Worm (Caenorhabditis elegans) whole organism, late embryonic: Measurements from ENCODE around the gene F02C12.3.

ENCODE experiments used
- C08G9.2 ChIP-seq: sonication (generic microtip); optimal IDR thresholded peaks from 2 replicates; lab custom pipeline; 2016; ENCODE audit warnings: mild to moderate bottlenecking, missing genetic modification characterization, moderate library complexity, missing compliant biosample characterization
- C38D4.7 ChIP-seq: fragments of 200-800 bp; sonication (Bioruptor generic); optimal IDR thresholded peaks from 2 replicates; lab custom pipeline; 2018; ENCODE audit warnings: mild to moderate bottlenecking, missing genetic modification characterization, moderate library complexity, missing compliant biosample characterization
- F13H6.1 ChIP-seq: sonication (generic microtip); optimal IDR thresholded peaks from 2 replicates; lab custom pipeline; 2016; ENCODE audit warnings: missing genetic modification characterization, missing compliant biosample characterization
- T23F11.4 ChIP-seq: fragments of 200-800 bp; sonication (Bioruptor generic); optimal IDR thresholded peaks from 2 replicates; lab custom pipeline; 2018; ENCODE audit warnings: mild to moderate bottlenecking, missing genetic modification characterization, missing compliant biosample characterization
- Y22D7AL.16 ChIP-seq: sonication (generic microtip); optimal IDR thresholded peaks from 2 replicates; lab custom pipeline; 2016; ENCODE audit warnings: missing genetic modification characterization, missing compliant biosample characterization
- ahr-1 ChIP-seq: sonication (generic microtip); optimal IDR thresholded peaks from 2 replicates; lab custom pipeline; 2016; ENCODE audit warnings: missing genetic modification characterization, missing compliant biosample characterization
- ama-1 ChIP-seq: fragments of 150-350 bp; optimal IDR thresholded peaks from 2 replicates; lab custom pipeline; 2014
- ceh-18 ChIP-seq: sonication (generic microtip); optimal IDR thresholded peaks from 2 replicates; lab custom pipeline; 2016; ENCODE audit warnings: missing genetic modification characterization, missing compliant biosample characterization
- ceh-2 ChIP-seq: sonication (generic microtip); optimal IDR thresholded peaks from 2 replicates; lab custom pipeline; 2016; ENCODE audit warnings: missing genotype, missing genetic modification characterization, missing compliant biosample characterization
- ceh-22 ChIP-seq: sonication (generic microtip); optimal IDR thresholded peaks from 2 replicates; lab custom pipeline; 2017; ENCODE audit warnings: missing biosample characterization, missing genetic modification characterization
- ceh-24 ChIP-seq: sonication (generic microtip); optimal IDR thresholded peaks from 2 replicates; lab custom pipeline; 2016; ENCODE audit warnings: mild to moderate bottlenecking, missing genetic modification characterization, missing compliant biosample characterization
- ceh-30 ChIP-seq: fragments of 150-350 bp; optimal IDR thresholded peaks from 2 replicates; lab custom pipeline; 2014; ENCODE audit warnings: missing biosample characterization, missing genetic modification characterization
- ceh-31 ChIP-seq: sonication (generic microtip); optimal IDR thresholded peaks from 2 replicates; lab custom pipeline; 2016; ENCODE audit warnings: missing genetic modification characterization, missing compliant biosample characterization
- ceh-45 ChIP-seq: fragments of 200-800 bp; sonication (Bioruptor generic); IDR thresholded peaks from 2 replicates; pipeline ENCODE4 v1.3.6; 2022; ENCODE audit warnings: missing genetic modification reagents, missing genetic modification characterization, missing compliant biosample characterization
- ceh-48 ChIP-seq: sonication (generic microtip); optimal IDR thresholded peaks from 2 replicates; lab custom pipeline; 2016; ENCODE audit warnings: missing genetic modification characterization, inconsistent platforms, missing compliant biosample characterization
- ceh-6 ChIP-seq: fragments of 200-800 bp; sonication (Bioruptor generic); optimal IDR thresholded peaks from 2 replicates; lab custom pipeline; 2018; ENCODE audit warnings: mild to moderate bottlenecking, missing genetic modification characterization, missing compliant biosample characterization
- elt-2 ChIP-seq: sonication (generic microtip); optimal IDR thresholded peaks from 2 replicates; lab custom pipeline; 2016; ENCODE audit warnings: missing genetic modification reagents, missing genetic modification characterization, missing compliant biosample characterization
- elt-4 ChIP-seq: sonication (generic microtip); optimal IDR thresholded peaks from 2 replicates; lab custom pipeline; 2016; ENCODE audit warnings: missing genetic modification characterization, missing compliant biosample characterization
- hlh-30 ChIP-seq: sonication (generic microtip); optimal IDR thresholded peaks from 2 replicates; lab custom pipeline; 2017; ENCODE audit warnings: antibody characterized with exemption, missing genetic modification characterization, missing compliant biosample characterization; ENCODE audit not compliant: insufficient read depth
- hlh-8 ChIP-seq: sonication (generic microtip); optimal IDR thresholded peaks from 2 replicates; lab custom pipeline; 2016; ENCODE audit warnings: missing genotype, missing genetic modification characterization, missing compliant biosample characterization
- madf-2 ChIP-seq: sonication (generic microtip); optimal IDR thresholded peaks from 2 replicates; lab custom pipeline; 2017; ENCODE audit warnings: missing genetic modification characterization, missing compliant biosample characterization
- mec-3 ChIP-seq: sonication (generic microtip); optimal IDR thresholded peaks from 2 replicates; lab custom pipeline; 2016; ENCODE audit warnings: borderline replicate concordance, missing genetic modification characterization, missing compliant biosample characterization
- nhr-232 ChIP-seq: sonication (generic microtip); optimal IDR thresholded peaks from 2 replicates; lab custom pipeline; 2016; ENCODE audit warnings: missing genetic modification characterization, missing compliant biosample characterization
- npax-4 ChIP-seq: sonication (generic microtip); optimal IDR thresholded peaks from 2 replicates; lab custom pipeline; 2016; ENCODE audit warnings: missing genetic modification characterization, missing compliant biosample characterization
- odd-2 ChIP-seq: sonication (generic microtip); optimal IDR thresholded peaks from 2 replicates; lab custom pipeline; 2017; ENCODE audit warnings: antibody characterized with exemption, mild to moderate bottlenecking, missing genetic modification characterization, missing compliant biosample characterization
- pax-1 ChIP-seq: fragments of 150-350 bp; optimal IDR thresholded peaks from 2 replicates; lab custom pipeline; 2014; ENCODE audit warnings: missing biosample characterization, missing genetic modification characterization
- pqm-1 ChIP-seq: sonication (generic microtip); optimal IDR thresholded peaks from 2 replicates; lab custom pipeline; 2016; ENCODE audit warnings: missing genetic modification characterization, missing compliant biosample characterization
- pros-1 ChIP-seq: fragments of 150-350 bp; optimal IDR thresholded peaks from 2 replicates; lab custom pipeline; 2014; ENCODE audit warnings: missing biosample characterization, missing genetic modification reagents, missing genetic modification characterization
- ref-2 ChIP-seq: sonication (generic microtip); optimal IDR thresholded peaks from 2 replicates; lab custom pipeline; 2016; ENCODE audit warnings: missing genetic modification characterization, missing compliant biosample characterization
- sdc-2 ChIP-seq: sonication (generic microtip); optimal IDR thresholded peaks from 2 replicates; lab custom pipeline; 2016; ENCODE audit warnings: missing genotype, missing genetic modification characterization, missing compliant biosample characterization
- sox-2 ChIP-seq: fragments of 200-800 bp; sonication (Bioruptor generic); IDR thresholded peaks from 2 replicates; pipeline ENCODE4 v1.3.6; 2022; ENCODE audit warnings: missing genetic modification reagents, missing genetic modification characterization, missing compliant biosample characterization
- tbx-7 ChIP-seq: sonication (generic microtip); optimal IDR thresholded peaks from 2 replicates; lab custom pipeline; 2016; ENCODE audit warnings: missing genotype, missing genetic modification characterization, missing compliant biosample characterization
- unc-3 ChIP-seq, 2 experiments: fragments of 200-800 bp in 1 of 2; sonication (Bioruptor generic) in 1 of 2; sonication (generic microtip) in 1 of 2; conservative IDR thresholded peaks in 1 of 2; optimal IDR thresholded peaks in 1 of 2; 2 replicates each; pipeline versions ENCODE4 v1.3.6 to Lab custom; 2016 to 2022; ENCODE audit warnings: missing compliant biosample characterization in 2 of 2, missing genetic modification characterization in 2 of 2, missing genetic modification reagents in 1 of 2
- unc-55 ChIP-seq: sonication (generic microtip); optimal IDR thresholded peaks from 2 replicates; lab custom pipeline; 2017; ENCODE audit warnings: missing biosample characterization, missing genetic modification reagents, missing genetic modification characterization
- ztf-16 ChIP-seq: sonication (generic microtip); optimal IDR thresholded peaks from 2 replicates; lab custom pipeline; 2017; ENCODE audit warnings: missing genetic modification characterization, missing compliant biosample characterization

Gene F02C12.3

ce11 chrX:13387497-13387953 is 9.2 kb upstream of the F02C12.3 start, which contains the start of gene C49F8.3:
Gene C49F8.3, minus strand, starts transcription at chrX:13387547.
- TF ChIP-seq hlh-8 (tag; lab: Kevin White, UChicago) (no peak), ceh-30 (no peak), ceh-6 (GFP tag; lab: Kevin White, UChicago) (no peak), ceh-31 (tag; lab: Kevin White, UChicago) (no peak), ama-1 (lab: Kevin White, UChicago) (no peak), ceh-22 (tag; lab: Kevin White, UChicago) (no peak), C38D4.7 (GFP tag; lab: Kevin White, UChicago) (no peak), mec-3 (tag; lab: Kevin White, UChicago) (no peak), ceh-48 (no peak), elt-4 (tag; lab: Kevin White, UChicago) (no peak), ceh-24 (no peak), odd-2 (no peak), ceh-2 (tag; lab: Kevin White, UChicago) (no peak), pqm-1 (tag; lab: Kevin White, UChicago) (no peak), sdc-2 (tag; lab: Kevin White, UChicago) (no peak), sox-2 (GFP tag; lab: Robert Waterston, UW) (no peak), pros-1 (tag; lab: Kevin White, UChicago) (no peak), T23F11.4 (GFP tag; lab: Kevin White, UChicago) (no peak), npax-4 (tag; lab: Kevin White, UChicago) (no peak)

- TF ChIP-seq Y22D7AL.16 (no peak), elt-2 (tag; lab: Kevin White, UChicago) (no peak), tbx-7 (tag; lab: Kevin White, UChicago) (no peak), sox-2 (GFP tag; lab: Robert Waterston, UW) (no peak), C08G9.2 (tag; lab: Kevin White, UChicago) (no peak), ztf-16 (tag; lab: Kevin White, UChicago) (no peak), unc-55 (GFP tag; lab: Kevin White, UChicago) (no peak)
Observed at ce11 chrX:13388829-13389228, 7.9 kb upstream of the F02C12.3 start.

- TF ChIP-seq unc-3 (GFP tag; conservative IDR thresholded peaks at IDR 0.05; lab: Robert Waterston, UW) (no peak), unc-3 (tag; optimal IDR thresholded peaks at IDR 0.05; lab: Kevin White, UChicago) (no peak), elt-4 (tag; lab: Kevin White, UChicago) (no peak), ceh-31 (tag; lab: Kevin White, UChicago) (no peak), hlh-30 (tag; lab: Kevin White, UChicago) (no peak), F13H6.1 (tag; lab: Kevin White, UChicago) (no peak), elt-2 (tag; lab: Kevin White, UChicago) (no peak), ahr-1 (no peak), madf-2 (tag; lab: Kevin White, UChicago) (no peak), ref-2 (tag; lab: Kevin White, UChicago) (no peak), ceh-18 (no peak)
Observed at ce11 chrX:13394971-13395370, 1.8 kb upstream of the F02C12.3 start, which contains the start of gene irld-2. Gene irld-2, minus strand, starts transcription at chrX:13395071.

ce11 chrX:13399221-13399620 is 2.4 kb downstream of the F02C12.3 start, which contains the start of gene F02C12.2:
Gene F02C12.2, minus strand, starts transcription at chrX:13399321.
- TF ChIP-seq sdc-2 (tag; lab: Kevin White, UChicago) (no peak), nhr-232 (tag; lab: Kevin White, UChicago) (no peak), ceh-18 (no peak), ceh-22 (tag; lab: Kevin White, UChicago) (no peak)

ce11 chrX:13401311-13401710 is 4.5 kb downstream of the F02C12.3 start:
- peak; percentile 21 for TF ChIP-seq pax-1
- TF ChIP-seq ceh-45 (GFP tag; lab: Robert Waterston, UW): no peak
